Fruit fly (Drosophila melanogaster): Measurements from ENCODE around the gene CG43373.

dm6 chr3L:16584074-16584578 lies 41.0 kb upstream of the CG43373 start, which contains the start of gene UQCR-C2:
- peak; percentile 63 for TF ChIP-seq rgr (GFP tag; optimal IDR thresholded peaks at IDR 0.05)
- TF ChIP-seq pan (optimal IDR thresholded peaks at IDR 0.05), result no peak
- no peak for TF ChIP-seq h (GFP tag; optimal IDR thresholded peaks at IDR 0.05)
- TF ChIP-seq psq (GFP tag; optimal IDR thresholded peaks at IDR 0.05), result no peak
- TF ChIP-seq Hr78 (GFP tag; optimal IDR thresholded peaks at IDR 0.05), result no peak
- TF ChIP-seq jim (GFP tag; optimal IDR thresholded peaks at IDR 0.05), result no peak
- no peak for TF ChIP-seq dl (GFP tag; optimal IDR thresholded peaks at IDR 0.05; ENCODE audit: insufficient read depth in 1 of 2, partially characterized antibody in 2 of 2)
- TF ChIP-seq OdsH (GFP tag; optimal IDR thresholded peaks at IDR 0.05), result no peak
- no peak for TF ChIP-seq fru (GFP tag; optimal IDR thresholded peaks at IDR 0.05)
- TF ChIP-seq dmrt93B (GFP tag; optimal IDR thresholded peaks at IDR 0.05), result no peak
- no peak for TF ChIP-seq GATAd (GFP tag; optimal IDR thresholded peaks at IDR 0.05)
- no peak for TF ChIP-seq brk (GFP tag; optimal IDR thresholded peaks at IDR 0.05)
- no peak for TF ChIP-seq Dfd (GFP tag; optimal IDR thresholded peaks at IDR 0.05)

Measured in whole organism, wandering third instar larva.